Fruit fly (Drosophila melanogaster): ENCODE measurements around the gene cal1.

DNA sequence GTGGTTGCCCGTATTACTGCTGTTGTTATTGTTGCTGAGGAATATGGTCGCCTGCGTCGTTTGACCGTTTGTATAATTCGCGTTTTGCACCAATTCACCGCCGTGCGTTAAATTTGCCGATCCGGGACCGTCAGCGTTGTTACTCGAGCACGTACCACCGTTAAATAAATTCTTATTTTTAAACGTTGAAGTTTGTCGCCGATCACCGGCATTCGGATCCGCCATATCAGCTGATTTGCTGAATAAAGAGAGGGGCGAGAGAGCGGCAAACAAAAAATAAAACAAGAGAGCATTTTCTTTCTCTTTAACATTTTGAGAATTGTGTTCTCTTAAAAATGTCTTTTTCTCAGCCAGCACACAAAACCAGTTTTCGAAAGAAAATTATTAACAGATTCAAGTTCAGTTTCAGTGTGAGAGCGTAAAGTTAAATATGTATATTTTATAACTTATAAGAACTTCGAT, 30.9 kb downstream of the cal1 start:
- TF ChIP-seq usp (GFP tag; optimal IDR thresholded peaks at IDR 0.05) (no peak), psq (optimal IDR thresholded peaks at IDR 0.05) (no peak), pan (optimal IDR thresholded peaks at IDR 0.05) (no peak), CG8478 (optimal IDR thresholded peaks at IDR 0.05) (no peak), Dll (optimal IDR thresholded peaks at IDR 0.05) (no peak), EcR (GFP tag; optimal IDR thresholded peaks at IDR 0.05) (no peak)

Data from whole organism.